Worm (Caenorhabditis elegans): ENCODE results near the gene plpp-1.2.

plpp-1.2 gene

ce11 chrII:6489711-6490184 lies 4.5 kb downstream of the plpp-1.2 start, which contains the start of the genes snr-3 and rsp-5 (continued):
- TF ChIP-seq egl-18 (GFP tag; IDR thresholded peaks at IDR 0.05): no peak
- TF ChIP-seq ceh-91 (GFP tag; IDR thresholded peaks at IDR 0.05): peak; percentile 56
- no peak for TF ChIP-seq hsf-1 (GFP tag; IDR thresholded peaks at IDR 0.05)
- 0 out of 2 replicates have a peak, but pooled peaks have one; percentile 28 for TF ChIP-seq ceh-100 (GFP tag; IDR thresholded peaks at IDR 0.05)
- TF ChIP-seq tbp1 (GFP tag; optimal IDR thresholded peaks at IDR 0.05): peak; percentile 50
- TF ChIP-seq F57C9.4 (tag; optimal IDR thresholded peaks at IDR 0.05): no peak
- no peak for TF ChIP-seq let-526 (GFP tag; IDR thresholded peaks at IDR 0.05)
- TF ChIP-seq mxl-1 (tag; optimal IDR thresholded peaks at IDR 0.05): no peak
- TF ChIP-seq ekl-4 (GFP tag; IDR thresholded peaks at IDR 0.05): peak; percentile 72; the same call in 1 of the 2 replicates
- no peak for TF ChIP-seq F39B2.1 (GFP tag; IDR thresholded peaks at IDR 0.05)
- TF ChIP-seq F33H1.4 (GFP tag; IDR thresholded peaks at IDR 0.05): peak; percentile 97
- no peak for TF ChIP-seq ztf-3 (GFP tag; optimal IDR thresholded peaks at IDR 0.05)
- TF ChIP-seq B0261.1 (tag; optimal IDR thresholded peaks at IDR 0.05): no peak
- no peak for TF ChIP-seq lsy-27 (tag; optimal IDR thresholded peaks at IDR 0.05; ENCODE audit: borderline replicate concordance, insufficient read depth)
- no peak for TF ChIP-seq T07F8.4 (tag; optimal IDR thresholded peaks at IDR 0.05)
- no peak for TF ChIP-seq B0035.1 (tag; optimal IDR thresholded peaks at IDR 0.05)
- TF ChIP-seq attf-3 (GFP tag; conservative IDR thresholded peaks at IDR 0.05): no peak
- no peak for TF ChIP-seq bed-1 (GFP tag; IDR thresholded peaks at IDR 0.05)
- peak; percentile 89 for TF ChIP-seq madf-6 (GFP tag; IDR thresholded peaks at IDR 0.05)
- no peak for TF ChIP-seq F37B4.10 (GFP tag; IDR thresholded peaks at IDR 0.05)
- no peak for TF ChIP-seq attf-5 (GFP tag; optimal IDR thresholded peaks at IDR 0.05)
- TF ChIP-seq nhr-90 (tag; optimal IDR thresholded peaks at IDR 0.05): no peak
- TF ChIP-seq sdz-38 (tag; optimal IDR thresholded peaks at IDR 0.05): no peak
- peak; percentile 62 for TF ChIP-seq D2030.7 (GFP tag; IDR thresholded peaks at IDR 0.05)
- TF ChIP-seq snpc-1.3 (tag; optimal IDR thresholded peaks at IDR 0.05; ENCODE audit: insufficient read depth): peak; percentile 53
- TF ChIP-seq hmg-1.2 (GFP tag; IDR thresholded peaks at IDR 0.05): peak; percentile 45; the same call in 1 of the 2 replicates
- no peak for TF ChIP-seq ceh-79 (tag; optimal IDR thresholded peaks at IDR 0.05)
- TF ChIP-seq K11D2.4 (GFP tag; IDR thresholded peaks at IDR 0.05): no peak
- TF ChIP-seq ceh-58 (GFP tag; IDR thresholded peaks at IDR 0.05): no peak
- no peak for TF ChIP-seq madf-10 (tag; optimal IDR thresholded peaks at IDR 0.05)
- no peak for TF ChIP-seq atf-7 (tag; optimal IDR thresholded peaks at IDR 0.05)
- TF ChIP-seq B0019.2 (GFP tag; conservative IDR thresholded peaks at IDR 0.05): no peak
- no peak for TF ChIP-seq nhr-179 (tag; optimal IDR thresholded peaks at IDR 0.05)
- no peak for TF ChIP-seq die-1 (tag; optimal IDR thresholded peaks at IDR 0.05)
- TF ChIP-seq snpc-1.1 (tag; optimal IDR thresholded peaks at IDR 0.05; ENCODE audit: insufficient read depth): peak; percentile 47
- peak; percentile 0 for TF ChIP-seq him-1 (tag; optimal IDR thresholded peaks at IDR 0.05)
- TF ChIP-seq dox-1 (GFP tag; IDR thresholded peaks at IDR 0.05): peak; percentile 81
- no peak for TF ChIP-seq somi-1 (GFP tag; optimal IDR thresholded peaks at IDR 0.05)
- no peak for TF ChIP-seq F57A8.1 (GFP tag; optimal IDR thresholded peaks at IDR 0.05)
- TF ChIP-seq lin-35 (GFP tag; optimal IDR thresholded peaks at IDR 0.05): peak in 2 of 3 experiments; percentile 23 to 77
- no peak for TF ChIP-seq ets-4 (GFP tag; optimal IDR thresholded peaks at IDR 0.05)
- peak; percentile 54; the same call in 1 of the 2 replicates for TF ChIP-seq rcor-1 (GFP tag; IDR thresholded peaks at IDR 0.05)
- TF ChIP-seq ztf-22 (GFP tag; optimal IDR thresholded peaks at IDR 0.05): no peak
- TF ChIP-seq fkh-3 (tag; optimal IDR thresholded peaks at IDR 0.05): no peak
- no peak for TF ChIP-seq C17E4.6 (GFP tag; IDR thresholded peaks at IDR 0.05)
- TF ChIP-seq ccch-3 (GFP tag; optimal IDR thresholded peaks at IDR 0.05): no peak
- TF ChIP-seq Y56A3A.18 (GFP tag; IDR thresholded peaks at IDR 0.05): no peak
- no peak for TF ChIP-seq ztf-18 (tag; optimal IDR thresholded peaks at IDR 0.05)
- peak; percentile 10 for TF ChIP-seq dpl-1 (GFP tag; optimal IDR thresholded peaks at IDR 0.05)
